Worm (Caenorhabditis elegans) whole organism, L4 larva: ENCODE measurements around the gene F47F2.1.

Experiments
- D1046.2 ChIP-seq: fragments of 200-800 bp; sonication (Bioruptor generic); IDR thresholded peaks from 2 replicates; pipeline ENCODE4 v1.3.6; 2022; ENCODE audit warnings: missing genetic modification characterization, missing compliant biosample characterization
- F26F4.8 ChIP-seq: fragments of 200-800 bp; sonication (Bioruptor generic); conservative IDR thresholded peaks from 2 replicates; pipeline ENCODE4 v1.3.6; 2022; ENCODE audit warnings: missing genetic modification characterization, missing compliant biosample characterization
- F37D6.2 ChIP-seq: sonication (generic microtip); optimal IDR thresholded peaks from 2 replicates; lab custom pipeline; 2016; ENCODE audit warnings: mild to moderate bottlenecking, missing genetic modification characterization, missing compliant biosample characterization
- R02D3.7 ChIP-seq: fragments of 150-350 bp; sonication (generic microtip); optimal IDR thresholded peaks from 3 replicates; lab custom pipeline; 2014; ENCODE audit warnings: missing biosample characterization, missing genetic modification characterization
- T20F7.1 ChIP-seq: fragments of 200-800 bp; sonication (Bioruptor generic); optimal IDR thresholded peaks from 2 replicates; lab custom pipeline; 2018; ENCODE audit warnings: mild to moderate bottlenecking, missing genetic modification characterization, missing compliant biosample characterization
- Y105C5A.15 ChIP-seq: fragments of 200-800 bp; sonication (Bioruptor generic); IDR thresholded peaks from 2 replicates; pipeline ENCODE4 v1.3.6; 2022; ENCODE audit warnings: missing genetic modification characterization, missing compliant biosample characterization
- Y48G9A.11 ChIP-seq: fragments of 200-800 bp; sonication (Bioruptor generic); IDR thresholded peaks from 2 replicates; pipeline ENCODE4 v1.3.6; 2022; ENCODE audit warnings: missing genetic modification reagents, missing genetic modification characterization, missing compliant biosample characterization
- Y5F2A.4 ChIP-seq: fragments of 200-800 bp; sonication (Bioruptor generic); optimal IDR thresholded peaks from 2 replicates; lab custom pipeline; 2018; ENCODE audit warnings: mild to moderate bottlenecking, missing genetic modification characterization, missing compliant biosample characterization
- arid-1 ChIP-seq: fragments of 200-800 bp; sonication (Bioruptor generic); conservative IDR thresholded peaks from 2 replicates; pipeline ENCODE4 v1.3.6; 2022; ENCODE audit warnings: missing genetic modification reagents, missing genetic modification characterization, missing compliant biosample characterization
- ceh-82 ChIP-seq: sonication (generic microtip); optimal IDR thresholded peaks from 2 replicates; lab custom pipeline; 2017; ENCODE audit warnings: missing biosample characterization, missing genetic modification characterization
- cey-2 ChIP-seq: sonication (generic microtip); optimal IDR thresholded peaks from 3 replicates; lab custom pipeline; 2017; ENCODE audit warnings: missing genetic modification characterization, mild to moderate bottlenecking, missing compliant biosample characterization, antibody characterized with exemption, borderline replicate concordance; ENCODE audit not compliant: insufficient read depth
- daf-12 ChIP-seq: fragments of 150-350 bp; optimal IDR thresholded peaks from 2 replicates; lab custom pipeline; 2014; ENCODE audit warnings: missing biosample characterization, missing genetic modification reagents, missing genetic modification characterization
- daf-19 ChIP-seq: fragments of 200-800 bp; sonication (Bioruptor generic); conservative IDR thresholded peaks from 2 replicates; pipeline ENCODE4 v1.3.6; 2022; ENCODE audit warnings: missing genetic modification characterization, missing compliant biosample characterization
- dmd-6 ChIP-seq: fragments of 200-800 bp; sonication (Bioruptor generic); IDR thresholded peaks from 2 replicates; pipeline ENCODE4 v1.3.6; 2022; ENCODE audit warnings: missing genetic modification reagents, missing genetic modification characterization, missing compliant biosample characterization
- dpl-1 ChIP-seq: fragments of 150-350 bp; optimal IDR thresholded peaks from 2 replicates; lab custom pipeline; 2014; ENCODE audit warnings: missing biosample characterization, missing genetic modification reagents, missing genetic modification characterization
- duxl-1 ChIP-seq: sonication (generic microtip); optimal IDR thresholded peaks from 2 replicates; lab custom pipeline; 2016; ENCODE audit warnings: mild to moderate bottlenecking, missing genetic modification characterization, moderate library complexity, missing compliant biosample characterization; ENCODE audit not compliant: poor library complexity
- dve-1 ChIP-seq: sonication (generic microtip); optimal IDR thresholded peaks from 2 replicates; lab custom pipeline; 2017; ENCODE audit warnings: antibody characterized with exemption, mild to moderate bottlenecking, missing genetic modification characterization, missing compliant biosample characterization; ENCODE audit not compliant: insufficient read depth
- egl-27 ChIP-seq: sonication (generic microtip); optimal IDR thresholded peaks from 3 replicates; lab custom pipeline; 2017; ENCODE audit warnings: missing biosample characterization, missing genetic modification reagents, missing genetic modification characterization
- egl-43 ChIP-seq: fragments of 200-800 bp; sonication (Bioruptor generic); IDR thresholded peaks from 2 replicates; pipeline ENCODE4 v1.3.6; 2022; ENCODE audit warnings: missing genetic modification reagents, missing genetic modification characterization, missing compliant biosample characterization
- hif-1 ChIP-seq, 2 experiments: sonication (generic microtip); optimal IDR thresholded peaks; 2 replicates each; lab custom pipeline; 2016 to 2017; ENCODE audit warnings: missing compliant biosample characterization in 2 of 2, missing genetic modification characterization in 2 of 2, missing genetic modification reagents in 2 of 2, missing genotype in 2 of 2, mild to moderate bottlenecking in 1 of 2
- hlh-11 ChIP-seq: fragments of 200-800 bp; sonication (Bioruptor generic); optimal IDR thresholded peaks from 2 replicates; lab custom pipeline; 2018; ENCODE audit warnings: mild to moderate bottlenecking, missing genetic modification characterization, missing compliant biosample characterization
- jun-1 ChIP-seq: fragments of 150-350 bp; optimal IDR thresholded peaks from 2 replicates; lab custom pipeline; 2014; ENCODE audit warnings: missing biosample characterization, missing genetic modification reagents, missing genetic modification characterization
- lin-15B ChIP-seq: fragments of 150-350 bp; sonication (generic microtip); optimal IDR thresholded peaks from 3 replicates; lab custom pipeline; 2014; ENCODE audit warnings: missing biosample characterization, missing genetic modification characterization
- lin-29 ChIP-seq: fragments of 200-800 bp; sonication (Bioruptor generic); IDR thresholded peaks from 2 replicates; pipeline ENCODE4 v1.3.6; 2022; ENCODE audit warnings: missing genetic modification reagents, missing genetic modification characterization, missing compliant biosample characterization
- lin-39 ChIP-seq: fragments of 150-350 bp; optimal IDR thresholded peaks from 2 replicates; lab custom pipeline; 2014; ENCODE audit warnings: missing biosample characterization, missing genetic modification reagents, missing genetic modification characterization
- madf-5 ChIP-seq, 2 experiments: fragments of 200-800 bp; sonication (Bioruptor generic); IDR thresholded peaks; 2 replicates each; pipeline ENCODE4 v1.3.6; 2022; ENCODE audit warnings: missing compliant biosample characterization in 2 of 2, missing genetic modification characterization in 2 of 2
- madf-9 ChIP-seq: fragments of 200-800 bp; sonication (Bioruptor generic); conservative IDR thresholded peaks from 2 replicates; pipeline ENCODE4 v1.3.6; 2022; ENCODE audit warnings: missing genetic modification reagents, missing genetic modification characterization, missing compliant biosample characterization
- mes-2 ChIP-seq: sonication (generic microtip); optimal IDR thresholded peaks from 2 replicates; lab custom pipeline; 2016; ENCODE audit warnings: missing genotype, mild to moderate bottlenecking, missing genetic modification characterization, missing compliant biosample characterization; ENCODE audit not compliant: poor library complexity, severe bottlenecking
- mxl-2 ChIP-seq: fragments of 200-800 bp; sonication (Bioruptor generic); conservative IDR thresholded peaks from 2 replicates; pipeline ENCODE4 v1.3.6; 2022; ENCODE audit warnings: missing genetic modification reagents, missing genetic modification characterization, missing compliant biosample characterization
- mxl-3 ChIP-seq: fragments of 200-800 bp; sonication (Bioruptor generic); optimal IDR thresholded peaks from 2 replicates; lab custom pipeline; 2018; ENCODE audit warnings: mild to moderate bottlenecking, missing genetic modification characterization, missing compliant biosample characterization
- nhr-111 ChIP-seq: fragments of 200-800 bp; sonication (Bioruptor generic); optimal IDR thresholded peaks from 2 replicates; lab custom pipeline; 2018; ENCODE audit warnings: mild to moderate bottlenecking, missing genetic modification characterization, missing compliant biosample characterization
- nhr-28 ChIP-seq: fragments of 150-350 bp; optimal IDR thresholded peaks from 2 replicates; lab custom pipeline; 2014; ENCODE audit warnings: missing biosample characterization, missing genetic modification characterization
- nhr-48 ChIP-seq: sonication (generic microtip); optimal IDR thresholded peaks from 2 replicates; lab custom pipeline; 2016; ENCODE audit warnings: mild to moderate bottlenecking, missing genetic modification characterization, missing compliant biosample characterization
- nhr-77 ChIP-seq: fragments of 150-350 bp; optimal IDR thresholded peaks from 2 replicates; lab custom pipeline; 2014; ENCODE audit warnings: missing biosample characterization, missing genetic modification characterization
- skn-1 ChIP-seq: fragments of 150-350 bp; optimal IDR thresholded peaks from 2 replicates; lab custom pipeline; 2014; ENCODE audit warnings: missing biosample characterization, missing genetic modification characterization
- snpc-1.2 ChIP-seq: fragments of 200-800 bp; sonication (Bioruptor generic); IDR thresholded peaks from 2 replicates; pipeline ENCODE4 v1.3.6; 2022; ENCODE audit warnings: missing genetic modification reagents, missing genetic modification characterization, missing compliant biosample characterization
- snpc-4 ChIP-seq: fragments of 150-350 bp; optimal IDR thresholded peaks from 2 replicates; lab custom pipeline; 2014; ENCODE audit warnings: missing biosample characterization, missing genetic modification characterization
- spr-3 ChIP-seq: fragments of 200-800 bp; sonication (Bioruptor generic); optimal IDR thresholded peaks from 2 replicates; lab custom pipeline; 2018; ENCODE audit warnings: mild to moderate bottlenecking, missing genetic modification characterization, missing compliant biosample characterization
- tra-1 ChIP-seq: fragments of 200-800 bp; sonication (Bioruptor generic); IDR thresholded peaks from 2 replicates; pipeline ENCODE4 v1.3.6; 2022; ENCODE audit warnings: missing genetic modification reagents, missing genetic modification characterization, missing compliant biosample characterization
- unc-130 ChIP-seq: sonication (generic microtip); optimal IDR thresholded peaks from 2 replicates; lab custom pipeline; 2016; ENCODE audit warnings: missing genetic modification reagents, missing genetic modification characterization, missing compliant biosample characterization
- unc-39 ChIP-seq: sonication (generic microtip); optimal IDR thresholded peaks from 2 replicates; lab custom pipeline; 2017; ENCODE audit warnings: missing biosample characterization, missing genetic modification characterization
- unc-62 ChIP-seq, 3 experiments: fragments of 150-350 bp in 1 of 3; sonication (generic microtip); optimal IDR thresholded peaks in 2 of 3; peaks in 1 of 3; 1 replicate in 1 of 3; 2 replicates in 2 of 3; lab custom pipeline; 2014 to 2017; ENCODE audit warnings: missing biosample characterization in 3 of 3, missing genetic modification characterization in 3 of 3, missing genetic modification reagents in 3 of 3, missing genotype in 1 of 3
- zip-2 ChIP-seq: fragments of 150-350 bp; optimal IDR thresholded peaks from 2 replicates; lab custom pipeline; 2014; ENCODE audit warnings: missing biosample characterization, missing genetic modification characterization
- ztf-11 ChIP-seq: fragments of 150-350 bp; optimal IDR thresholded peaks from 2 replicates; lab custom pipeline; 2014; ENCODE audit warnings: missing biosample characterization, missing genetic modification characterization
- ztf-7 ChIP-seq: fragments of 150-350 bp; optimal IDR thresholded peaks from 2 replicates; lab custom pipeline; 2014; ENCODE audit warnings: missing biosample characterization, missing genetic modification characterization

The F47F2.1 gene

DNA sequence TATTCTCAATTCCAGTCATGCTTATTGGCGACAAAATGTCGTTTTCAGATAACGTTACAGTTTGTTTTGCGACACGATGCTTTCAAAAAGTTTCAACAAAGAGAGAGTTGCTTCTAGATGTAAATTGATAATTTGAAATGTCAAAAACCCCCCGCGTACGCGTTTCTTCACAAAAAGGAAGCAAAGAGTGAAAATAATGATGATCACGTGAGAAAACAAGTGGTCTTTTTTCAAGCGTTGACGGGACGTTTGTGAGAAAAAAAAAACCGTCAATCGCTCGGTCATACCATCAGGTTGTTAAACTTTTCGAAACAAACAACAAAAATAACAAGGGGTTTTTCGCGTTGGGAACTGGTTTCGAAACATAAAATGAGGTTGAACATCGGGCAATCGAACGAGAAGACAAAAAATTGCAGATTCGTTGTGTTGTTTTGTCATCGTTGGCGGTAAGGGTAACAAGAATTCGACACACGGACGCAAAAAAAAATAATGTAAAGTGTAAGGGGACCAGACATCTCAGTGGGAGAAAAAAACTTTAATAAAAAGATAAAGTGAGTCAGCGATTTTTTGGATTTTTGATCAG lies 46.2 kb upstream of the F47F2.1 start (continued):
- TF ChIP-seq nhr-111 (GFP tag; lab: Kevin White, UChicago) (no peak), lin-15B (no peak), arid-1 (GFP tag; lab: Robert Waterston, UW) (no peak), unc-130 (GFP tag; lab: Kevin White, UChicago) (no peak), hif-1 (tag; optimal IDR thresholded peaks at IDR 0.05; lab: Kevin White, UChicago) (peak in 1 of 2 experiments; percentile 67), zip-2 (no peak), daf-12 (tag; lab: Kevin White, UChicago) (no peak), dpl-1 (GFP tag; lab: Kevin White, UChicago) (peak; percentile 24), egl-43 (GFP tag; lab: Robert Waterston, UW) (no peak), ceh-82 (tag; lab: Kevin White, UChicago) (no peak), lin-29 (no peak), mxl-3 (GFP tag; lab: Kevin White, UChicago) (peak; percentile 2), jun-1 (peak; percentile 5), duxl-1 (tag; lab: Kevin White, UChicago) (no peak), nhr-28 (tag; lab: Kevin White, UChicago) (peak; percentile 71), madf-5 (GFP tag; IDR thresholded peaks at IDR 0.05; lab: Robert Waterston, UW) (no peak), madf-9 (GFP tag; lab: Robert Waterston, UW) (no peak), lin-39 (tag; lab: Kevin White, UChicago) (no peak), D1046.2 (no peak), daf-19 (GFP tag; lab: Robert Waterston, UW) (no peak), tra-1 (GFP tag; lab: Robert Waterston, UW) (peak; percentile 97), dmd-6 (GFP tag; lab: Robert Waterston, UW) (peak; percentile 96), T20F7.1 (no peak), R02D3.7 (no peak), cey-2 (peak; percentile 17), skn-1 (tag; lab: Kevin White, UChicago) (no peak), nhr-77 (tag; lab: Kevin White, UChicago) (peak; percentile 75), F26F4.8 (GFP tag; lab: Robert Waterston, UW) (no peak), egl-27 (tag; lab: Kevin White, UChicago) (no peak), dve-1 (tag; lab: Kevin White, UChicago) (peak; percentile 96), snpc-4 (tag; lab: Kevin White, UChicago) (no peak), mes-2 (tag; lab: Kevin White, UChicago) (no peak), hlh-11 (peak; percentile 94), spr-3 (no peak), snpc-1.2 (GFP tag; lab: Robert Waterston, UW) (no peak), mxl-2 (GFP tag; lab: Robert Waterston, UW) (0 out of 2 replicates have a peak, but pooled peaks have one; percentile 25), Y5F2A.4 (GFP tag; lab: Kevin White, UChicago) (no peak), nhr-48 (tag; lab: Kevin White, UChicago) (peak; percentile 57), unc-39 (no peak), Y105C5A.15 (no peak), ztf-11 (tag; lab: Kevin White, UChicago) (no peak), F37D6.2 (tag; lab: Kevin White, UChicago) (no peak), ztf-7 (tag; lab: Kevin White, UChicago) (no peak), unc-62 (GFP tag; optimal IDR thresholded peaks at IDR 0.05 in 1 of 2; lab: Kevin White, UChicago) (peak in 1 of 2 experiments; percentile 65), unc-62 (tag; optimal IDR thresholded peaks at IDR 0.05; lab: Kevin White, UChicago) (no peak), Y48G9A.11 (GFP tag; lab: Robert Waterston, UW) (no peak)
- TF ChIP-seq, all 104 proteins: peak for 31
